Worm (Caenorhabditis elegans) whole organism, L1 larva: ENCODE data around the gene cpna-1.
A peak's percentile ranks its signal among the peaks of the same experiment; 100 is the strongest.
"Not testable (repeated sequence)": the region's sequence is repeated elsewhere in the genome, so short reads cannot be mapped to it uniquely, and the experiment has no call there.

Experiments used
- F16B12.6 ChIP-seq: fragments of 150-350 bp; optimal IDR thresholded peaks from 2 replicates; lab custom pipeline; 2014; ENCODE audit warnings: missing biosample characterization, missing genetic modification characterization
- aha-1 ChIP-seq: fragments of 150-350 bp; optimal IDR thresholded peaks from 2 replicates; lab custom pipeline; 2014; ENCODE audit warnings: missing biosample characterization, missing genetic modification characterization
- aly-2 ChIP-seq: fragments of 150-350 bp; optimal IDR thresholded peaks from 2 replicates; lab custom pipeline; 2014; ENCODE audit warnings: missing biosample characterization, missing genetic modification characterization
- ama-1 ChIP-seq: fragments of 150-350 bp; optimal IDR thresholded peaks from 2 replicates; lab custom pipeline; 2014
- blmp-1 ChIP-seq: fragments of 150-350 bp; optimal IDR thresholded peaks from 2 replicates; lab custom pipeline; 2014; ENCODE audit warnings: missing biosample characterization, missing genetic modification characterization
- ceh-63 ChIP-seq: fragments of 200-800 bp; sonication (Bioruptor generic); optimal IDR thresholded peaks from 2 replicates; lab custom pipeline; 2018; ENCODE audit warnings: mild to moderate bottlenecking, missing genetic modification characterization, missing compliant biosample characterization
- ceh-88 ChIP-seq: fragments of 200-800 bp; sonication (Bioruptor generic); IDR thresholded peaks from 2 replicates; pipeline ENCODE4 v1.3.6; 2022; ENCODE audit warnings: missing genetic modification characterization, missing compliant biosample characterization
- ceh-90 ChIP-seq: sonication (generic microtip); optimal IDR thresholded peaks from 2 replicates; lab custom pipeline; 2016; ENCODE audit warnings: missing genetic modification characterization, missing compliant biosample characterization
- dsc-1 ChIP-seq: sonication (generic microtip); optimal IDR thresholded peaks from 2 replicates; lab custom pipeline; 2016; ENCODE audit warnings: mild to moderate bottlenecking, missing genetic modification characterization, missing compliant biosample characterization
- efl-1 ChIP-seq, 4 experiments: fragments of 150-350 bp; optimal IDR thresholded peaks in 3 of 4; peaks in 1 of 4; 1 replicate in 1 of 4; 2 replicates in 3 of 4; lab custom pipeline; 2014; ENCODE audit warnings: missing biosample characterization in 2 of 4, missing genetic modification characterization in 2 of 4, missing genetic modification reagents in 2 of 4
- efl-3 ChIP-seq: fragments of 200-800 bp; sonication (Bioruptor generic); optimal IDR thresholded peaks from 2 replicates; lab custom pipeline; 2018; ENCODE audit warnings: mild to moderate bottlenecking, missing genetic modification characterization, missing compliant biosample characterization
- egl-13 ChIP-seq: sonication (generic microtip); optimal IDR thresholded peaks from 2 replicates; lab custom pipeline; 2016; ENCODE audit warnings: missing genotype, missing genetic modification reagents, missing genetic modification characterization, missing compliant biosample characterization
- elt-3 ChIP-seq, 6 experiments: fragments of 150-350 bp in 1 of 6; sonication (generic microtip); optimal IDR thresholded peaks; 2 replicates each; lab custom pipeline; 2017 to 2018; ENCODE audit warnings: missing biosample characterization in 6 of 6, missing genetic modification characterization in 6 of 6, inconsistent platforms in 1 of 6
- ets-5 ChIP-seq: fragments of 200-800 bp; sonication (Bioruptor generic); IDR thresholded peaks from 2 replicates; pipeline ENCODE4 v1.3.6; 2022; ENCODE audit warnings: missing genetic modification characterization, missing compliant biosample characterization
- fkh-8 ChIP-seq: sonication (generic microtip); optimal IDR thresholded peaks from 2 replicates; lab custom pipeline; 2016; ENCODE audit warnings: mild to moderate bottlenecking, missing genetic modification characterization, missing compliant biosample characterization
- irx-1 ChIP-seq: sonication (generic microtip); optimal IDR thresholded peaks from 2 replicates; lab custom pipeline; 2016; ENCODE audit warnings: missing genetic modification characterization, missing compliant biosample characterization
- isw-1 ChIP-seq: fragments of 200-800 bp; sonication (Bioruptor generic); IDR thresholded peaks from 2 replicates; pipeline ENCODE4 v1.3.6; 2022; ENCODE audit warnings: missing genetic modification characterization, missing compliant biosample characterization
- lsy-2 ChIP-seq, 2 experiments: fragments of 150-350 bp; optimal IDR thresholded peaks; 2 replicates each; lab custom pipeline; 2014; ENCODE audit warnings: missing biosample characterization in 2 of 2, missing genetic modification characterization in 2 of 2
- mep-1 ChIP-seq: fragments of 150-350 bp; optimal IDR thresholded peaks from 2 replicates; lab custom pipeline; 2014; ENCODE audit warnings: missing biosample characterization, missing genetic modification characterization
- nhr-20 ChIP-seq: sonication (generic microtip); optimal IDR thresholded peaks from 2 replicates; lab custom pipeline; 2016; ENCODE audit warnings: mild to moderate bottlenecking, missing genetic modification characterization, missing compliant biosample characterization
- nhr-237 ChIP-seq: fragments of 150-350 bp; optimal IDR thresholded peaks from 2 replicates; lab custom pipeline; 2014; ENCODE audit warnings: missing biosample characterization, missing genetic modification characterization
- nhr-71 ChIP-seq: sonication (generic microtip); optimal IDR thresholded peaks from 2 replicates; lab custom pipeline; 2016; ENCODE audit warnings: mild to moderate bottlenecking, missing genetic modification characterization, moderate library complexity, missing compliant biosample characterization
- nhr-84 ChIP-seq: sonication (generic microtip); optimal IDR thresholded peaks from 2 replicates; lab custom pipeline; 2017; ENCODE audit warnings: missing biosample characterization, missing genetic modification characterization
- rnt-1 ChIP-seq: sonication (generic microtip); optimal IDR thresholded peaks from 2 replicates; lab custom pipeline; 2016; ENCODE audit warnings: mild to moderate bottlenecking, missing genetic modification characterization, moderate library complexity, missing compliant biosample characterization
- snpc-4 ChIP-seq: fragments of 150-350 bp; optimal IDR thresholded peaks from 2 replicates; lab custom pipeline; 2014; ENCODE audit warnings: missing biosample characterization, missing genetic modification characterization
- sox-4 ChIP-seq: sonication (generic microtip); optimal IDR thresholded peaks from 2 replicates; lab custom pipeline; 2016; ENCODE audit warnings: missing genetic modification characterization, missing compliant biosample characterization
- sptf-1 ChIP-seq: fragments of 150-350 bp; optimal IDR thresholded peaks from 2 replicates; lab custom pipeline; 2014; ENCODE audit warnings: missing biosample characterization, missing genetic modification characterization
- unc-62 ChIP-seq: fragments of 150-350 bp; optimal IDR thresholded peaks from 2 replicates; lab custom pipeline; 2014; ENCODE audit warnings: missing biosample characterization, missing genetic modification reagents, missing genetic modification characterization
- unc-86 ChIP-seq: sonication (generic microtip); optimal IDR thresholded peaks from 2 replicates; lab custom pipeline; 2016; ENCODE audit warnings: missing genetic modification characterization, missing compliant biosample characterization
- xbp-1 ChIP-seq: sonication (generic microtip); optimal IDR thresholded peaks from 2 replicates; lab custom pipeline; 2016; ENCODE audit warnings: missing genetic modification characterization, missing compliant biosample characterization

The cpna-1 gene

ce11 chrII:4151499-4152132, 34.8 kb upstream of the cpna-1 start (continued):
- no peak for TF ChIP-seq aha-1

DNA sequence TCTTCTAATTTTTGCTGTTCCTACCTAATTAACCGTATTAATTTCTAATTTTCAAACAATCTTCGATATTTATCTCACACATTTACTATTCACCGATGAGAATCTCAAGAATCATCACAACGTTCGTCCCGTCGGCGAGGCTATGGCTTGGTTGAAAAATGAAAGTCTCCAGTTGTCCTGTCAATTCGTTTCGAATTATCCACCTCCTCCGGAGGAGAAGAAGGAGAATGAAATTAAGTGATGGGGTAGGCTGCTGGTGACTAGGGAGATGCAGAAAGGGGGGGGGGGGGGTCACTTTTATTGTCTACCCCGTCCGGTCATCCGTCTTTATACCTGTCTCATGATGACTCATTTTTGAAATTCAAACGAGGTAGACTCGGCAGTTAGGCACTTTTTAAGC, 33.6 kb upstream of the cpna-1 start:
- peak; percentile 74 for TF ChIP-seq blmp-1
- no peak for TF ChIP-seq mep-1

- TF ChIP-seq nhr-237 (tag; lab: Kevin White, UChicago) (no peak), sptf-1 (tag; lab: Kevin White, UChicago) (no peak), sox-4 (tag; lab: Kevin White, UChicago) (no peak), efl-1 (optimal IDR thresholded peaks at IDR 0.05; lab: Kevin White, UChicago) (no peak), efl-1 (GFP tag; optimal IDR thresholded peaks at IDR 0.05 in 1 of 2; lab: Kevin White, UChicago) (peak in 1 of 2 experiments; percentile 1), ceh-63 (GFP tag; lab: Kevin White, UChicago) (no peak)
These were observed 31.2 kb upstream of the cpna-1 start, which contains the start of gene R03H10.2 for ce11 chrII:4155112-4155823. Gene R03H10.2, plus strand, starts transcription at chrII:4155773.

- TF ChIP-seq nhr-237 (tag; lab: Kevin White, UChicago) (no peak), rnt-1 (tag; lab: Kevin White, UChicago) (no peak), fkh-8 (tag; lab: Kevin White, UChicago) (peak; percentile 51), sox-4 (tag; lab: Kevin White, UChicago) (peak; percentile 36), dsc-1 (tag; lab: Kevin White, UChicago) (peak; percentile 91)
- TF ChIP-seq, all 84 proteins: peak for 3
These were observed 28.6 kb upstream of the cpna-1 start for ce11 chrII:4157817-4158216.

DNA sequence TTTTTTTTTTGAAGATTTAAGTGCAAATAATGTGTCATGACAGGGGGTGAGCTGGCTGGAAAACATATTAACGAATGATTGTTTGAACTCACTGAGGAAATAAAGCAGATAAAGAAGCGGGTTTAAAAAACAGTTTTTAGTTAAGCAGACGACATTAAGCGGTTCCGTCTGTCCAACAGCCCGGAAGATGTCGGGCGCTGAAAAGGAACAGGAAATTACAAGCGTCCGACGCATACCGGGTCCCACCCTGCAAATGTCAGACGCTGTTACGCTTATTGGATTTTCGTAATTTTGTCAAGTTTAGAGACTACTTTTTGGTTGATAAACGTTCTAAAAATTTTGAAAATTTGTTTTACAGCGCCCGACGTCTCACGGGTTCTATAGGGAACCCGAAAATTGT, 26.9 kb upstream of the cpna-1 start:
- TF ChIP-seq unc-62 (GFP tag; lab: Kevin White, UChicago) (no peak), efl-3 (no peak), ama-1 (lab: Kevin White, UChicago) (no peak)

DNA sequence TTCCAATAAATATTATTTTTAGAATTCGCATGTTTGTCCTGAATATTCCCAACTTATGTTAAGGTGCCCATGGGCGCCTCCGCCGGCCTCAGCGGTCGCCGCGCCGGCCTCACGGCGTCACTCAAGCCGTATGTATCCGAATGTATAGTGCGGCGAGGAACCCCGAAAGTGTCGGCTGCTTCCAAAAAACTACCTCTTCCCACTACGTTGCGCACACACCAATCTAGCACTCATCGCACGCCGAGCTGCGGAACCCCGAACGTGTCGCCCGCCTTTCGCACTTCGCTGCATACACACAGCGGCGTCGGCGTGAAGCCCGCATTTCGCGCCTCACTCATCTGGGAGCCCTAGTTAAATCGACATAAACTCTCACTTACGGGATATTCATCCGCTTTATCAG, 18.6 kb upstream of the cpna-1 start:
- no peak for TF ChIP-seq ets-5 (GFP tag; lab: Robert Waterston, UW)
- TF ChIP-seq ceh-88 (GFP tag; lab: Robert Waterston, UW): no peak
- no peak for TF ChIP-seq xbp-1 (tag; lab: Kevin White, UChicago)
- TF ChIP-seq lsy-2 (tag; optimal IDR thresholded peaks at IDR 0.05; lab: Kevin White, UChicago): no peak
- no peak for TF ChIP-seq egl-13 (tag; lab: Kevin White, UChicago)
- no peak for TF ChIP-seq aly-2 (tag; lab: Kevin White, UChicago)
- TF ChIP-seq snpc-4 (tag; lab: Kevin White, UChicago): no peak
- TF ChIP-seq ceh-90 (tag; lab: Kevin White, UChicago): no peak
- no peak for TF ChIP-seq nhr-71 (tag; lab: Kevin White, UChicago)
- TF ChIP-seq isw-1: no peak
- TF ChIP-seq unc-86 (tag; lab: Kevin White, UChicago): no peak
- no peak for TF ChIP-seq nhr-84 (tag; lab: Kevin White, UChicago)
- TF ChIP-seq nhr-20 (tag; lab: Kevin White, UChicago): no peak
- TF ChIP-seq irx-1 (tag; lab: Kevin White, UChicago): no peak

- TF ChIP-seq F16B12.6; elt-3 (tag; optimal IDR thresholded peaks at IDR 0.05; lab: Kevin White, UChicago); dsc-1 (tag; lab: Kevin White, UChicago): not testable (repeated sequence)
These were observed 18.1 kb upstream of the cpna-1 start, which contains the start of gene R03H10.4 for ce11 chrII:4168404-4168803. Gene R03H10.4, minus strand, starts transcription at chrII:4168504.
